Worm (Caenorhabditis elegans) whole organism, L4 larva: ENCODE measurements around the gene F59A1.11.

Experiments
- F10B5.3 ChIP-seq: sonication (generic microtip); optimal IDR thresholded peaks from 2 replicates; lab custom pipeline; 2016; ENCODE audit warnings: mild to moderate bottlenecking, missing genetic modification characterization, missing compliant biosample characterization
- F44E2.7 ChIP-seq: fragments of 200-800 bp; sonication (Bioruptor generic); IDR thresholded peaks from 2 replicates; pipeline ENCODE4 v2.1.2; 2022; ENCODE audit warnings: missing genetic modification characterization, missing compliant biosample characterization
- F49E8.2 ChIP-seq: sonication (generic microtip); optimal IDR thresholded peaks from 2 replicates; lab custom pipeline; 2016; ENCODE audit warnings: missing compliant biosample characterization, mild to moderate bottlenecking, missing genetic modification characterization, borderline replicate concordance
- R02D3.7 ChIP-seq: fragments of 150-350 bp; sonication (generic microtip); optimal IDR thresholded peaks from 3 replicates; lab custom pipeline; 2014; ENCODE audit warnings: missing biosample characterization, missing genetic modification characterization
- Y48G9A.11 ChIP-seq: fragments of 200-800 bp; sonication (Bioruptor generic); IDR thresholded peaks from 2 replicates; pipeline ENCODE4 v1.3.6; 2022; ENCODE audit warnings: missing genetic modification reagents, missing genetic modification characterization, missing compliant biosample characterization
- Y75B8A.6 ChIP-seq: fragments of 200-800 bp; sonication (Bioruptor generic); IDR thresholded peaks from 2 replicates; pipeline ENCODE4 v1.3.6; 2022; ENCODE audit warnings: missing genetic modification reagents, missing genetic modification characterization, missing compliant biosample characterization
- aha-1 ChIP-seq: fragments of 150-350 bp; peaks from one replicate; lab custom pipeline; 2014; ENCODE audit warnings: missing biosample characterization, missing genetic modification characterization
- aly-2 ChIP-seq: sonication (generic microtip); optimal IDR thresholded peaks from 2 replicates; lab custom pipeline; 2018; ENCODE audit warnings: missing biosample characterization, missing genetic modification characterization
- ama-1 ChIP-seq: fragments of 150-350 bp; optimal IDR thresholded peaks from 2 replicates; lab custom pipeline; 2014; ENCODE audit warnings: inconsistent platforms, mixed read lengths
- arid-1 ChIP-seq: fragments of 200-800 bp; sonication (Bioruptor generic); conservative IDR thresholded peaks from 2 replicates; pipeline ENCODE4 v1.3.6; 2022; ENCODE audit warnings: missing genetic modification reagents, missing genetic modification characterization, missing compliant biosample characterization
- cey-2 ChIP-seq: sonication (generic microtip); optimal IDR thresholded peaks from 3 replicates; lab custom pipeline; 2017; ENCODE audit warnings: missing genetic modification characterization, mild to moderate bottlenecking, missing compliant biosample characterization, antibody characterized with exemption, borderline replicate concordance; ENCODE audit not compliant: insufficient read depth
- daf-16 ChIP-seq, 3 experiments: sonication (generic microtip); optimal IDR thresholded peaks; 2 replicates each; lab custom pipeline; 2016 to 2017; ENCODE audit warnings: missing genetic modification characterization in 3 of 3, missing genetic modification reagents in 3 of 3, mild to moderate bottlenecking in 2 of 3, missing compliant biosample characterization in 2 of 3, missing biosample characterization in 1 of 3, moderate library complexity in 1 of 3
- dmd-6 ChIP-seq: fragments of 200-800 bp; sonication (Bioruptor generic); IDR thresholded peaks from 2 replicates; pipeline ENCODE4 v1.3.6; 2022; ENCODE audit warnings: missing genetic modification reagents, missing genetic modification characterization, missing compliant biosample characterization
- dmd-9 ChIP-seq: fragments of 200-800 bp; sonication (Bioruptor generic); IDR thresholded peaks from 2 replicates; pipeline ENCODE4 v1.3.6; 2022; ENCODE audit warnings: missing genetic modification reagents, missing genetic modification characterization, missing compliant biosample characterization
- duxl-1 ChIP-seq: sonication (generic microtip); optimal IDR thresholded peaks from 2 replicates; lab custom pipeline; 2016; ENCODE audit warnings: mild to moderate bottlenecking, missing genetic modification characterization, moderate library complexity, missing compliant biosample characterization; ENCODE audit not compliant: poor library complexity
- egl-27 ChIP-seq: sonication (generic microtip); optimal IDR thresholded peaks from 3 replicates; lab custom pipeline; 2017; ENCODE audit warnings: missing biosample characterization, missing genetic modification reagents, missing genetic modification characterization
- egl-43 ChIP-seq: fragments of 200-800 bp; sonication (Bioruptor generic); IDR thresholded peaks from 2 replicates; pipeline ENCODE4 v1.3.6; 2022; ENCODE audit warnings: missing genetic modification reagents, missing genetic modification characterization, missing compliant biosample characterization
- fos-1 ChIP-seq: fragments of 150-350 bp; optimal IDR thresholded peaks from 2 replicates; lab custom pipeline; 2014; ENCODE audit warnings: missing biosample characterization, missing genetic modification characterization
- gei-8 ChIP-seq: fragments of 200-800 bp; sonication (Bioruptor generic); optimal IDR thresholded peaks from 2 replicates; lab custom pipeline; 2018; ENCODE audit warnings: mild to moderate bottlenecking, missing genetic modification characterization, missing compliant biosample characterization
- hlh-11 ChIP-seq: fragments of 200-800 bp; sonication (Bioruptor generic); optimal IDR thresholded peaks from 2 replicates; lab custom pipeline; 2018; ENCODE audit warnings: mild to moderate bottlenecking, missing genetic modification characterization, missing compliant biosample characterization
- jun-1 ChIP-seq: fragments of 150-350 bp; optimal IDR thresholded peaks from 2 replicates; lab custom pipeline; 2014; ENCODE audit warnings: missing biosample characterization, missing genetic modification reagents, missing genetic modification characterization
- lin-13 ChIP-seq: fragments of 150-350 bp; optimal IDR thresholded peaks from 2 replicates; lab custom pipeline; 2014; ENCODE audit warnings: missing biosample characterization, missing genetic modification reagents, missing genetic modification characterization
- lin-29 ChIP-seq: fragments of 200-800 bp; sonication (Bioruptor generic); IDR thresholded peaks from 2 replicates; pipeline ENCODE4 v1.3.6; 2022; ENCODE audit warnings: missing genetic modification reagents, missing genetic modification characterization, missing compliant biosample characterization
- lir-3 ChIP-seq: sonication (generic microtip); optimal IDR thresholded peaks from 2 replicates; lab custom pipeline; 2016; ENCODE audit warnings: mild to moderate bottlenecking, missing genetic modification characterization, missing compliant biosample characterization
- lsy-2 ChIP-seq, 2 experiments: fragments of 150-350 bp in 1 of 2; sonication (generic microtip) in 1 of 2; optimal IDR thresholded peaks; 2 replicates each; lab custom pipeline; 2014 to 2017; ENCODE audit warnings: missing biosample characterization in 2 of 2, missing genetic modification characterization in 2 of 2
- madf-5 ChIP-seq, 2 experiments: fragments of 200-800 bp; sonication (Bioruptor generic); IDR thresholded peaks; 2 replicates each; pipeline ENCODE4 v1.3.6; 2022; ENCODE audit warnings: missing compliant biosample characterization in 2 of 2, missing genetic modification characterization in 2 of 2
- nhr-10 ChIP-seq: fragments of 150-350 bp; optimal IDR thresholded peaks from 2 replicates; lab custom pipeline; 2014; ENCODE audit warnings: missing biosample characterization, missing genetic modification characterization
- nhr-102 ChIP-seq: sonication (generic microtip); optimal IDR thresholded peaks from 2 replicates; lab custom pipeline; 2016; ENCODE audit warnings: mild to moderate bottlenecking, missing genetic modification characterization, moderate library complexity, missing compliant biosample characterization
- nhr-11 ChIP-seq: fragments of 150-350 bp; optimal IDR thresholded peaks from 2 replicates; lab custom pipeline; 2014; ENCODE audit warnings: missing biosample characterization, missing genetic modification characterization
- nhr-237 ChIP-seq: sonication (generic microtip); optimal IDR thresholded peaks from 2 replicates; lab custom pipeline; 2017; ENCODE audit warnings: missing biosample characterization, missing genetic modification characterization
- nhr-28 ChIP-seq: fragments of 150-350 bp; optimal IDR thresholded peaks from 2 replicates; lab custom pipeline; 2014; ENCODE audit warnings: missing biosample characterization, missing genetic modification characterization
- nhr-48 ChIP-seq: sonication (generic microtip); optimal IDR thresholded peaks from 2 replicates; lab custom pipeline; 2016; ENCODE audit warnings: mild to moderate bottlenecking, missing genetic modification characterization, missing compliant biosample characterization
- nhr-76 ChIP-seq: fragments of 150-350 bp; optimal IDR thresholded peaks from 2 replicates; lab custom pipeline; 2014; ENCODE audit warnings: missing biosample characterization, missing genetic modification characterization
- nhr-77 ChIP-seq: fragments of 150-350 bp; optimal IDR thresholded peaks from 2 replicates; lab custom pipeline; 2014; ENCODE audit warnings: missing biosample characterization, missing genetic modification characterization
- php-3 ChIP-seq: fragments of 200-800 bp; sonication (Bioruptor generic); IDR thresholded peaks from 2 replicates; pipeline ENCODE4 v1.3.6; 2022; ENCODE audit warnings: missing genetic modification reagents, missing genetic modification characterization, missing compliant biosample characterization
- pqm-1 ChIP-seq: sonication (generic microtip); optimal IDR thresholded peaks from 2 replicates; lab custom pipeline; 2017; ENCODE audit warnings: missing biosample characterization, missing genetic modification characterization
- sdz-12 ChIP-seq: fragments of 200-800 bp; sonication (Bioruptor generic); optimal IDR thresholded peaks from 2 replicates; lab custom pipeline; 2018; ENCODE audit warnings: mild to moderate bottlenecking, missing genetic modification characterization, missing compliant biosample characterization
- set-16 ChIP-seq: fragments of 200-800 bp; sonication (Bioruptor generic); IDR thresholded peaks from 2 replicates; pipeline ENCODE4 v1.3.6; 2022; ENCODE audit warnings: missing genetic modification reagents, missing genetic modification characterization, missing compliant biosample characterization
- snpc-4 ChIP-seq: fragments of 150-350 bp; optimal IDR thresholded peaks from 2 replicates; lab custom pipeline; 2014; ENCODE audit warnings: missing biosample characterization, missing genetic modification characterization
- tag-97 ChIP-seq: fragments of 200-800 bp; sonication (Bioruptor generic); IDR thresholded peaks from 2 replicates; pipeline ENCODE4 v1.3.6; 2022; ENCODE audit warnings: missing genetic modification characterization, missing compliant biosample characterization
- unc-130 ChIP-seq: sonication (generic microtip); optimal IDR thresholded peaks from 2 replicates; lab custom pipeline; 2016; ENCODE audit warnings: missing genetic modification reagents, missing genetic modification characterization, missing compliant biosample characterization
- unc-62 ChIP-seq, 3 experiments: fragments of 150-350 bp in 1 of 3; sonication (generic microtip); optimal IDR thresholded peaks in 2 of 3; peaks in 1 of 3; 1 replicate in 1 of 3; 2 replicates in 2 of 3; lab custom pipeline; 2014 to 2017; ENCODE audit warnings: missing biosample characterization in 3 of 3, missing genetic modification characterization in 3 of 3, missing genetic modification reagents in 3 of 3, missing genotype in 1 of 3
- vab-7 ChIP-seq: fragments of 200-800 bp; sonication (Bioruptor generic); IDR thresholded peaks from 2 replicates; pipeline ENCODE4 v1.3.6; 2022; ENCODE audit warnings: missing genetic modification reagents, missing genetic modification characterization, missing compliant biosample characterization
- zag-1 ChIP-seq: fragments of 150-350 bp; optimal IDR thresholded peaks from 2 replicates; lab custom pipeline; 2014; ENCODE audit warnings: missing biosample characterization, missing genetic modification characterization
- zip-2 ChIP-seq: fragments of 150-350 bp; optimal IDR thresholded peaks from 2 replicates; lab custom pipeline; 2014; ENCODE audit warnings: missing biosample characterization, missing genetic modification characterization

The F59A1.11 gene

DNA sequence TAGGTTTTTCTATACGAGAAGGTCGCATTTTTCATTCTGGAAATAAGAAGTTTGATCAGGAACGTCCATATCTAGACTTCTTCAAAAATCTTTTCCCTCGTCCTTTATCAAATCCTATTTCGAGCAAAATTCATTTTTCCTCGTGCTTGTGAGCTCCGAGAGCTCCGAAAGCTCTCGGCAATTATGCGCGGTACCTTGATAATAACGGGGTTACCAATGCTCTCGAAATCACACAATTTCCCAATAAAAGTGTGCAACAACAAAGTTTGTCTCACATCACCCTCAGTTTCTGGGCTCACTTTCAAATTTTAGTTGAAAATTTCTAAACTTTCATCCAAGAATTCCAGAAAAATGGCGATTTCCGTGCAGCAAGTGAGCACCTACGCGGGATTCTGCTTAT lies 2.7 kb upstream of the F59A1.11 start, which contains the start of gene str-89:
Gene str-89, plus strand, starts transcription at position 301 of the 400 bp plus-strand sequence.
- TF ChIP-seq lin-13 (GFP tag; lab: Kevin White, UChicago) (no peak), R02D3.7 (tag; lab: Kevin White, UChicago) (no peak), duxl-1 (tag; lab: Kevin White, UChicago) (no peak), sdz-12 (GFP tag; lab: Kevin White, UChicago) (no peak), F10B5.3 (no peak), madf-5 (GFP tag; IDR thresholded peaks at IDR 0.05; lab: Robert Waterston, UW) (no peak), arid-1 (GFP tag; lab: Robert Waterston, UW) (no peak), fos-1 (tag; lab: Kevin White, UChicago) (no peak), gei-8 (no peak), lsy-2 (tag; optimal IDR thresholded peaks at IDR 0.05; lab: Kevin White, UChicago) (no peak), nhr-237 (tag; lab: Kevin White, UChicago) (no peak), unc-130 (GFP tag; lab: Kevin White, UChicago) (no peak), lir-3 (no peak)

- no peak for TF ChIP-seq dmd-9 (GFP tag; lab: Robert Waterston, UW)
- TF ChIP-seq snpc-4, result no peak
- TF ChIP-seq nhr-48 (tag; lab: Kevin White, UChicago), result no peak
- TF ChIP-seq, all 104 proteins: peak for 0
Measured at ce11 chrV:17667676-17668075, 1.9 kb upstream of the F59A1.11 start, which contains the start of gene F59A1.12. F59A1.12 (minus strand) TSS chrV:17667776.

- TF ChIP-seq nhr-10 (tag; lab: Kevin White, UChicago), result no peak
- TF ChIP-seq Y48G9A.11, result 0 out of 2 replicates have a peak, but pooled peaks have one; percentile 39
- no peak for TF ChIP-seq egl-43 (GFP tag; lab: Robert Waterston, UW)
- TF ChIP-seq aha-1 (tag; lab: Kevin White, UChicago), result peak; percentile 3
- peak; percentile 69 for TF ChIP-seq set-16 (GFP tag; lab: Robert Waterston, UW)
- 0 out of 2 replicates have a peak, but pooled peaks have one; percentile 29 for TF ChIP-seq vab-7 (GFP tag; lab: Robert Waterston, UW)
- TF ChIP-seq tag-97 (GFP tag; lab: Robert Waterston, UW), result no peak
Measured at ce11 chrV:17664367-17664766, 1.4 kb downstream of the F59A1.11 start.

DNA sequence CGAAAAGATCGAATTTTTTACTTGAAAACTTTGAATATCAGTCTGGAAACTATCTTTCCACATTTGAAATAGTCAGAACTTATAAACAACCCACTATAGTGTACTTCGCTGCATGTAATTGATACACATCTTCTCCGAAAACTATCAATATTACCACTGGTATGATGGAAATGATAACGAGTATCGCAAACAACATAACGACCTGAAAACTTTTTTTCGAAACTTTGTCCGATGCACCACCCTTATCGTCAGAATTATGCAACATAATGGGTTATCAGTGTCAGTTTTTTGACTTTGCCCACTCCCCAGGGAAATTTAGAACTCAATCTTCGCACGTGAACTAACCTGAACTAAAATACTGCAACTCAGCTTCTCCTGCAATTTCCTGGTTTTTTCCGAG lies 3.5 kb downstream of the F59A1.11 start:
- TF ChIP-seq hlh-11 (peak; percentile 57), nhr-237 (tag; lab: Kevin White, UChicago) (no peak), F10B5.3 (no peak), daf-16 (GFP tag; optimal IDR thresholded peaks at IDR 0.05; lab: Kevin White, UChicago) (no peak), daf-16 (tag; optimal IDR thresholded peaks at IDR 0.05; lab: Kevin White, UChicago) (peak; percentile 92), dmd-6 (GFP tag; lab: Robert Waterston, UW) (peak; percentile 86), lin-29 (GFP tag; lab: Robert Waterston, UW) (no peak), aha-1 (tag; lab: Kevin White, UChicago) (peak; percentile 40), zag-1 (no peak), nhr-77 (tag; lab: Kevin White, UChicago) (no peak), nhr-28 (tag; lab: Kevin White, UChicago) (peak; percentile 58), nhr-76 (tag; lab: Kevin White, UChicago) (no peak), jun-1 (tag; lab: Kevin White, UChicago) (no peak), egl-27 (tag; lab: Kevin White, UChicago) (no peak), ama-1 (lab: Kevin White, UChicago) (no peak), duxl-1 (tag; lab: Kevin White, UChicago) (no peak), zip-2 (tag; lab: Kevin White, UChicago) (no peak), F44E2.7 (GFP tag; lab: Robert Waterston, UW) (no peak), pqm-1 (tag; lab: Kevin White, UChicago) (peak; percentile 82), cey-2 (no peak), php-3 (GFP tag; lab: Robert Waterston, UW) (peak; percentile 65; the same call in 1 of the 2 replicates), lsy-2 (tag; optimal IDR thresholded peaks at IDR 0.05; lab: Kevin White, UChicago) (no peak), nhr-48 (tag; lab: Kevin White, UChicago) (no peak), nhr-11 (tag; lab: Kevin White, UChicago) (no peak), aly-2 (tag; lab: Kevin White, UChicago) (no peak), F49E8.2 (tag; lab: Kevin White, UChicago) (no peak), nhr-102 (tag; lab: Kevin White, UChicago) (no peak), unc-62 (GFP tag; optimal IDR thresholded peaks at IDR 0.05 in 1 of 2; lab: Kevin White, UChicago) (no peak), unc-62 (tag; optimal IDR thresholded peaks at IDR 0.05; lab: Kevin White, UChicago) (no peak), Y75B8A.6 (GFP tag; lab: Robert Waterston, UW) (no peak), gei-8 (no peak)
